Worm (Caenorhabditis elegans): Measurements from ENCODE around the gene thn-2.

- TF ChIP-seq pag-3 (tag; optimal IDR thresholded peaks at IDR 0.05; ENCODE audit: borderline replicate concordance) (no peak), C38D4.7 (GFP tag; optimal IDR thresholded peaks at IDR 0.05) (no peak), fkh-10 (GFP tag; optimal IDR thresholded peaks at IDR 0.05) (no peak), ceh-48 (tag; optimal IDR thresholded peaks at IDR 0.05) (no peak), sox-4 (tag; optimal IDR thresholded peaks at IDR 0.05) (no peak), ama-1 (optimal IDR thresholded peaks at IDR 0.05) (no peak), F13H6.1 (tag; optimal IDR thresholded peaks at IDR 0.05) (no peak), fkh-6 (tag; optimal IDR thresholded peaks at IDR 0.05) (no peak), C08G9.2 (tag; optimal IDR thresholded peaks at IDR 0.05) (no peak), ceh-19 (GFP tag; optimal IDR thresholded peaks at IDR 0.05) (no peak), ceh-30 (tag; optimal IDR thresholded peaks at IDR 0.05) (no peak), unc-42 (tag; optimal IDR thresholded peaks at IDR 0.05) (no peak)
Observed at ce11 chrIV:12403440-12403839, 20.5 kb downstream of the thn-2 start.

All from whole organism, late embryonic.